Worm (Caenorhabditis elegans): ENCODE measurements around the gene T28C6.5.

DNA sequence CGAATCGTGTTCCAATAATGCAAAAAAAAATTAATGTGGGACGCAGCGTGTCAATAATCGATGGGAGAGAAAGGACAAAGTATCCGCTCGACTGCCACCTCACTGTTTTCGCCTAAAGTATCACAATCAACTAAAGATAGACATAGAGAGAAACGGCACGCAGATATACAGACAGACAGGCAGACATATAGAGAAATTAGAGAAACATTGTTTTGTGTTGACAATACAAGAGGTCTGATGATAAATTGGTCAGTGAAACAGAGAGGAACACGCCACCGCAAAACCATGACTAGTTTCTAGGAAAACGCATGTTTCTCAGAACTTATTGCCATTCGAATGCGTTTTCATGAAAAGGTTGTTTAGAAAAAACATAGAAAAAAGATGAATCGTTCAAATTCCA lies 9.3 kb downstream of the T28C6.5 start, which contains the start of gene T28C6.8:
- TF ChIP-seq nhr-28 (tag; optimal IDR thresholded peaks at IDR 0.05) (no peak), drap-1 (GFP tag; optimal IDR thresholded peaks at IDR 0.05) (no peak), unc-62 (GFP tag; optimal IDR thresholded peaks at IDR 0.05) (no peak), unc-39 (tag; optimal IDR thresholded peaks at IDR 0.05) (no peak), elt-3 (tag; optimal IDR thresholded peaks at IDR 0.05) (no peak), snpc-4 (tag; optimal IDR thresholded peaks at IDR 0.05) (no peak), lsy-2 (tag; optimal IDR thresholded peaks at IDR 0.05) (no peak)

Measured in whole organism, mixed stage, embryonic.